Worm (Caenorhabditis elegans) whole organism, L4 larva: ENCODE data around the gene F17E9.15.
"Not testable (repeated sequence)": the region's sequence is repeated elsewhere in the genome, so short reads cannot be mapped to it uniquely, and the experiment has no call there.

Experiments used
- R02D3.7 ChIP-seq: fragments of 150-350 bp; sonication (generic microtip); optimal IDR thresholded peaks from 3 replicates; lab custom pipeline; 2014; ENCODE audit warnings: missing biosample characterization, missing genetic modification characterization
- T20F7.1 ChIP-seq: fragments of 200-800 bp; sonication (Bioruptor generic); optimal IDR thresholded peaks from 2 replicates; lab custom pipeline; 2018; ENCODE audit warnings: mild to moderate bottlenecking, missing genetic modification characterization, missing compliant biosample characterization
- aha-1 ChIP-seq: fragments of 150-350 bp; peaks from one replicate; lab custom pipeline; 2014; ENCODE audit warnings: missing biosample characterization, missing genetic modification characterization
- ama-1 ChIP-seq: fragments of 150-350 bp; optimal IDR thresholded peaks from 2 replicates; lab custom pipeline; 2014; ENCODE audit warnings: inconsistent platforms, mixed read lengths
- ceh-82 ChIP-seq: sonication (generic microtip); optimal IDR thresholded peaks from 2 replicates; lab custom pipeline; 2017; ENCODE audit warnings: missing biosample characterization, missing genetic modification characterization
- ces-1 ChIP-seq: fragments of 150-350 bp; sonication (generic microtip); optimal IDR thresholded peaks from 4 replicates; lab custom pipeline; 2014; ENCODE audit warnings: missing biosample characterization, missing genetic modification reagents, missing genetic modification characterization
- daf-16 ChIP-seq, 3 experiments: sonication (generic microtip); optimal IDR thresholded peaks; 2 replicates each; lab custom pipeline; 2016 to 2017; ENCODE audit warnings: missing genetic modification characterization in 3 of 3, missing genetic modification reagents in 3 of 3, mild to moderate bottlenecking in 2 of 3, missing compliant biosample characterization in 2 of 3, missing biosample characterization in 1 of 3, moderate library complexity in 1 of 3
- dmd-6 ChIP-seq: fragments of 200-800 bp; sonication (Bioruptor generic); IDR thresholded peaks from 2 replicates; pipeline ENCODE4 v1.3.6; 2022; ENCODE audit warnings: missing genetic modification reagents, missing genetic modification characterization, missing compliant biosample characterization
- dve-1 ChIP-seq: sonication (generic microtip); optimal IDR thresholded peaks from 2 replicates; lab custom pipeline; 2017; ENCODE audit warnings: antibody characterized with exemption, mild to moderate bottlenecking, missing genetic modification characterization, missing compliant biosample characterization; ENCODE audit not compliant: insufficient read depth
- hlh-30 ChIP-seq: sonication (generic microtip); optimal IDR thresholded peaks from 2 replicates; lab custom pipeline; 2017; ENCODE audit warnings: antibody characterized with exemption, mild to moderate bottlenecking, missing genetic modification characterization, missing compliant biosample characterization; ENCODE audit not compliant: insufficient read depth
- lir-3 ChIP-seq: sonication (generic microtip); optimal IDR thresholded peaks from 2 replicates; lab custom pipeline; 2016; ENCODE audit warnings: mild to moderate bottlenecking, missing genetic modification characterization, missing compliant biosample characterization
- mes-2 ChIP-seq: sonication (generic microtip); optimal IDR thresholded peaks from 2 replicates; lab custom pipeline; 2016; ENCODE audit warnings: missing genotype, mild to moderate bottlenecking, missing genetic modification characterization, missing compliant biosample characterization; ENCODE audit not compliant: poor library complexity, severe bottlenecking
- mxl-3 ChIP-seq: fragments of 200-800 bp; sonication (Bioruptor generic); optimal IDR thresholded peaks from 2 replicates; lab custom pipeline; 2018; ENCODE audit warnings: mild to moderate bottlenecking, missing genetic modification characterization, missing compliant biosample characterization
- nhr-102 ChIP-seq: sonication (generic microtip); optimal IDR thresholded peaks from 2 replicates; lab custom pipeline; 2016; ENCODE audit warnings: mild to moderate bottlenecking, missing genetic modification characterization, moderate library complexity, missing compliant biosample characterization
- nhr-28 ChIP-seq: fragments of 150-350 bp; optimal IDR thresholded peaks from 2 replicates; lab custom pipeline; 2014; ENCODE audit warnings: missing biosample characterization, missing genetic modification characterization
- nhr-48 ChIP-seq: sonication (generic microtip); optimal IDR thresholded peaks from 2 replicates; lab custom pipeline; 2016; ENCODE audit warnings: mild to moderate bottlenecking, missing genetic modification characterization, missing compliant biosample characterization
- nhr-77 ChIP-seq: fragments of 150-350 bp; optimal IDR thresholded peaks from 2 replicates; lab custom pipeline; 2014; ENCODE audit warnings: missing biosample characterization, missing genetic modification characterization
- php-3 ChIP-seq: fragments of 200-800 bp; sonication (Bioruptor generic); IDR thresholded peaks from 2 replicates; pipeline ENCODE4 v1.3.6; 2022; ENCODE audit warnings: missing genetic modification reagents, missing genetic modification characterization, missing compliant biosample characterization
- pqm-1 ChIP-seq: sonication (generic microtip); optimal IDR thresholded peaks from 2 replicates; lab custom pipeline; 2017; ENCODE audit warnings: missing biosample characterization, missing genetic modification characterization
- sdz-12 ChIP-seq: fragments of 200-800 bp; sonication (Bioruptor generic); optimal IDR thresholded peaks from 2 replicates; lab custom pipeline; 2018; ENCODE audit warnings: mild to moderate bottlenecking, missing genetic modification characterization, missing compliant biosample characterization
- skn-1 ChIP-seq: fragments of 150-350 bp; optimal IDR thresholded peaks from 2 replicates; lab custom pipeline; 2014; ENCODE audit warnings: missing biosample characterization, missing genetic modification characterization
- snpc-4 ChIP-seq: fragments of 150-350 bp; optimal IDR thresholded peaks from 2 replicates; lab custom pipeline; 2014; ENCODE audit warnings: missing biosample characterization, missing genetic modification characterization
- spr-1 ChIP-seq: sonication (generic microtip); optimal IDR thresholded peaks from 2 replicates; lab custom pipeline; 2016; ENCODE audit warnings: mild to moderate bottlenecking, missing genetic modification characterization, missing compliant biosample characterization
- tra-1 ChIP-seq: fragments of 200-800 bp; sonication (Bioruptor generic); IDR thresholded peaks from 2 replicates; pipeline ENCODE4 v1.3.6; 2022; ENCODE audit warnings: missing genetic modification reagents, missing genetic modification characterization, missing compliant biosample characterization
- unc-62 ChIP-seq, 3 experiments: fragments of 150-350 bp in 1 of 3; sonication (generic microtip); optimal IDR thresholded peaks in 2 of 3; peaks in 1 of 3; 1 replicate in 1 of 3; 2 replicates in 2 of 3; lab custom pipeline; 2014 to 2017; ENCODE audit warnings: missing biosample characterization in 3 of 3, missing genetic modification characterization in 3 of 3, missing genetic modification reagents in 3 of 3, missing genotype in 1 of 3
- vab-7 ChIP-seq: fragments of 200-800 bp; sonication (Bioruptor generic); IDR thresholded peaks from 2 replicates; pipeline ENCODE4 v1.3.6; 2022; ENCODE audit warnings: missing genetic modification reagents, missing genetic modification characterization, missing compliant biosample characterization
- ztf-11 ChIP-seq: fragments of 150-350 bp; optimal IDR thresholded peaks from 2 replicates; lab custom pipeline; 2014; ENCODE audit warnings: missing biosample characterization, missing genetic modification characterization

The F17E9.15 gene

DNA sequence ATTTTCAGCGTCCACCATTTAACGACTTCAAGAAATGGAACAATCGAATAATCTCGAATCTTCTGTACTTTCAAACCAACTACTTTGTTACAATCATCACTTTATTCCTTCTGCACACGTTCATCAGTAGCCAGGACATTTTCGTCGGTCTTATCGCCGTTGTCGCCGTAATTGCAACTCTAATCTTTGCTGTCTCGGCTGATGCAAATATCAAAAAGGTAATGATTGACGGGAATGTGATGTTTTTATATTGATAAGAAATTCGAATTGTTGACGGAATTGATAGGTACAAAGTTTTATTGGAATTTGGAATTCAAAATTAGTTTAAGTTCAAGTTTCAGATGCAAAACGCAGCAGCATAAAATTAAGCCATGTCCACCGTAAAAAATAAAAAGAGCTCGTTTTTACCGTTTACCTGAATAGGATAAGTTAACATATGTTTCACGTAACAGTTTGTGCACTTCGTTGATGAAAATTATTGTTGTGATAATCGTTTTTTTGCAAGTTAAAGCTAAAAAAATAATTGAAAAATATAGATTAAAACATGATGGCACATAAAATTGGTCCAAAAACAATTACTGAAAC, 33.1 kb downstream of the F17E9.15 start:
- TF ChIP-seq tra-1 (GFP tag; lab: Robert Waterston, UW): peak; percentile 79; the same call in 1 of the 2 replicates
- TF ChIP-seq aha-1 (tag; lab: Kevin White, UChicago): peak; percentile 9
- peak; percentile 41 for TF ChIP-seq nhr-77 (tag; lab: Kevin White, UChicago)
- peak; percentile 89 for TF ChIP-seq php-3 (GFP tag; lab: Robert Waterston, UW)
- TF ChIP-seq sdz-12 (GFP tag; lab: Kevin White, UChicago): no peak
- peak; percentile 77 for TF ChIP-seq dve-1
- TF ChIP-seq T20F7.1 (GFP tag; lab: Kevin White, UChicago): peak; percentile 33
- peak; percentile 21 for TF ChIP-seq nhr-48 (tag; lab: Kevin White, UChicago)
- peak in 1 of 2 experiments; percentile 47 for TF ChIP-seq daf-16 (GFP tag; optimal IDR thresholded peaks at IDR 0.05; lab: Kevin White, UChicago)
- peak; percentile 81 for TF ChIP-seq daf-16 (tag; optimal IDR thresholded peaks at IDR 0.05; lab: Kevin White, UChicago)
- peak; percentile 21 for TF ChIP-seq mxl-3 (GFP tag; lab: Kevin White, UChicago)
- peak; percentile 92 for TF ChIP-seq pqm-1
- TF ChIP-seq mes-2 (tag; lab: Kevin White, UChicago): no peak
- peak; percentile 73 for TF ChIP-seq nhr-28 (tag; lab: Kevin White, UChicago)
- peak; percentile 11 for TF ChIP-seq nhr-102 (tag; lab: Kevin White, UChicago)
- no peak for TF ChIP-seq ces-1 (GFP tag; lab: Kevin White, UChicago)
- peak; percentile 94 for TF ChIP-seq dmd-6 (GFP tag; lab: Robert Waterston, UW)
- TF ChIP-seq ceh-82 (tag; lab: Kevin White, UChicago): no peak
- peak; percentile 47 to 93 for TF ChIP-seq unc-62 (GFP tag; optimal IDR thresholded peaks at IDR 0.05 in 1 of 2; lab: Kevin White, UChicago)
- no peak for TF ChIP-seq unc-62 (tag; optimal IDR thresholded peaks at IDR 0.05; lab: Kevin White, UChicago)
- no peak for TF ChIP-seq lir-3 (tag; lab: Kevin White, UChicago)
- TF ChIP-seq snpc-4: no peak

DNA sequence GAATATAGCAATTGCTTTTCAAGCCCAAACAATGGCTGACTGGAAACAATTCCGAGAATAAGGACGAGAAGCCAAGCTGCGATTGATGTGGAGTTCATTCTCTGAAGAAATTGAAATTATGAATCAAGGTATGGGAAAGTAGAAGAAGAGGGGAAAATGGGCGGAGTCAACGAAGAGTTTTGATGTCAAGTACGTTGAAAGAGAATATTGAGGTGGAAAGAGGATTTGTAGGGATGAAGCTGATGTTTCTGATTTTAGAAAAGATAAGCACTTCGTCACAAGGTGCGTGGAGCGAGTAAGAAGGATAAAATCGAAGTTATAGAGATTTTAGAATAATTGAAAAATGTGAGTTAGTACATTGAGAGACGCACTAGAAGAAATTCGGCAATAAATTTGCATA, 35.5 kb downstream of the F17E9.15 start, which contains the start of gene D2096.9:
Gene D2096.9, minus strand, starts transcription at position 101 of the 400 bp plus-strand sequence.
- TF ChIP-seq unc-62 (GFP tag; optimal IDR thresholded peaks at IDR 0.05 in 1 of 2; lab: Kevin White, UChicago) (peak in 1 of 2 experiments; percentile 52), unc-62 (tag; optimal IDR thresholded peaks at IDR 0.05; lab: Kevin White, UChicago) (no peak), R02D3.7 (no peak)

DNA sequence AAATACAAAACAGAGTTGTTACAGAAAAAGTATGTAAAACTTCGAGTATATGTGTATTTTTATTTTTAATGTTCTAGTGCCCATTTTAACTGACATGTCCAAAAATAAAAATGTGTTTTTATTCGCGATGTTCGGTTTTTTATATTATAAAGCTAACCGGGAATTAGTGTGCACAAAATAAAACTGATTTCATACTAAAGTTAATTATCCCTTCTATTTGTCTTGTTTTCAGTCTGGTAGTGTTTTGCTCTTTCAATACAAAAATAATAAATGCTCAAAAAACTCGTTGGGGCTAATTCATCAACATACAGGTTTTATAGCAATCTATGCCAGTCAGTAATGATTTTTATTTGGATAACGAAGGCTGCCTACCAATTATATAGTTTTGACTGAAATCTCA, 37.5 kb downstream of the F17E9.15 start:
- peak in 1 of 2 experiments; percentile 94 for TF ChIP-seq unc-62 (GFP tag; optimal IDR thresholded peaks at IDR 0.05 in 1 of 2; lab: Kevin White, UChicago)
- no peak for TF ChIP-seq unc-62 (tag; optimal IDR thresholded peaks at IDR 0.05; lab: Kevin White, UChicago)
- TF ChIP-seq ama-1: no peak

DNA sequence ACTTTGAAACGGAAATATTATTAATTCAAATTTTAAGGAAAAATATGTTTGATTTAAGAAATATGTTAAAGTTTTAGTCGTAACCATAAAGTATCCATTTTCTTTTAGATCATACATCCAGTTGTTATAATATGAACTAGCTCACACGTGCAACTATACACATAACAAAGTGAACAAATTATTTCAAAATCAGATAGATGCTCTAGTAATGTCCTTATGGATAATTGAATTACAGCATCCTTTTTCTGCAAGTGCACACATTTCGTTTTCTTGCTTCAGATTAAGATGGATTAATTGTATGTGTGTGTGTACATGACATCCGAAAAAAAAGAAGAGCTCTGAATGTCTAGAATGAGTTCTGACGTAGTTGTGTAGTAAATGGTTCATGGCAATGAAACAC, 38.4 kb downstream of the F17E9.15 start:
- peak in 1 of 2 experiments; percentile 15 for TF ChIP-seq unc-62 (GFP tag; optimal IDR thresholded peaks at IDR 0.05 in 1 of 2; lab: Kevin White, UChicago)
- no peak for TF ChIP-seq unc-62 (tag; optimal IDR thresholded peaks at IDR 0.05; lab: Kevin White, UChicago)
- TF ChIP-seq ces-1 (GFP tag; lab: Kevin White, UChicago): peak; percentile 90
- TF ChIP-seq hlh-30: no peak
- TF ChIP-seq aha-1 (tag; lab: Kevin White, UChicago): peak; percentile 4

DNA sequence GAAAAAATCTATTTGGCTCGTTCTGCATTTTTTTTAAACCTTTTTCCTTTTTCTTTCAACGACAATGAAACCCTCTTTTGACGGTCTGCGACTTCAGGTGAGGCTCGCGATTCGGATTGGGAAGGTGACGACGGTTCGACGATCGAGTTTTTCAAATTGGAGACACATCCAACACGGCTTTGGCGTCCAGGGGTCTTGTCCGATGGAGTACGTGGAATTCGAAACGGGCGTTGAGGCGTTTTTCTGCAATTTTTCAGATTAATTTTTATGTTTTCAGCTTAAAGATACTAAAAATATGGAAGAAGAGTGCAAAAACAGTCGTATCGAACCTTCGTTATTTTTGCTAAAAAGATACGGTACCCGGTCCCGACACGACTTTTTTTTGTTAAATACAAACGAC, 41.9 kb downstream of the F17E9.15 start, which contains the start of gene D2096.10:
Gene D2096.10, minus strand, starts transcription at position 101 of the 400 bp plus-strand sequence.
- TF ChIP-seq spr-1 (tag; lab: Kevin White, UChicago); skn-1 (tag; lab: Kevin White, UChicago); vab-7: not testable (repeated sequence)

DNA sequence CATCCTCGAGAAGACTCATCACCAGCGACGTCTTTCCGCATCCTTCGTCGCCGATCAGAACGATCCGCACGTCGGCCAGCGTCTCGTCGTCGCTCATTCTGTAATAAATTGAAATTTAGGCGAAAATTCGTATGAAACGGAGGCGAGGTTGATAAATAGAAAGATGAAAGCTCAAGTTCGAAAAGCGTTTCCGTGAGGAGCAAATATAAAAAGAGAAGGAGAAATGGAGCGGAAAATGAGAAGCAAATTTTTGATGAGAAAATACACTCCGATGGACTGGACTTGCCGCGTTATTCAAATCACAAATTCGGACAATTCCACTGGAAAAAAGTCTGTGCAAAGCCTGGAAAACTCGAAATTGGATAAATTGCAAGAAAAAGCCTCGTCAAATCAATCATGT, 46.9 kb downstream of the F17E9.15 start, which contains the start of gene D2096.11:
Gene D2096.11, minus strand, starts transcription at position 101 of the 400 bp plus-strand sequence.
- TF ChIP-seq aha-1 (tag; lab: Kevin White, UChicago): peak; percentile 33
- no peak for TF ChIP-seq ztf-11
